Worm (Caenorhabditis elegans) whole organism, mixed stage, embryonic: ENCODE measurements around the gene H41C03.2.
A peak's percentile ranks its signal among the peaks of the same experiment; 100 is the strongest.

Experiments used
- M03D4.4 ChIP-seq: sonication (generic microtip); optimal IDR thresholded peaks from 2 replicates; lab custom pipeline; 2017; ENCODE audit warnings: mild to moderate bottlenecking, missing genetic modification characterization, missing compliant biosample characterization
- bed-3 ChIP-seq: fragments of 200-800 bp; sonication (Bioruptor generic); optimal IDR thresholded peaks from 3 replicates; lab custom pipeline; 2018; ENCODE audit warnings: mild to moderate bottlenecking, missing genetic modification characterization, moderate library complexity, missing compliant biosample characterization
- blmp-1 ChIP-seq: fragments of 150-350 bp; optimal IDR thresholded peaks from 2 replicates; lab custom pipeline; 2014; ENCODE audit warnings: missing biosample characterization, missing genetic modification characterization
- ceh-39 ChIP-seq: fragments of 150-350 bp; optimal IDR thresholded peaks from 2 replicates; lab custom pipeline; 2014; ENCODE audit warnings: missing biosample characterization, missing genetic modification characterization
- ceh-83 ChIP-seq: fragments of 200-800 bp; sonication (Bioruptor generic); optimal IDR thresholded peaks from 2 replicates; lab custom pipeline; 2018; ENCODE audit warnings: mild to moderate bottlenecking, missing genetic modification characterization, missing compliant biosample characterization
- cnd-1 ChIP-seq: fragments of 200-800 bp; sonication (Bioruptor generic); optimal IDR thresholded peaks from 2 replicates; lab custom pipeline; 2018; ENCODE audit warnings: mild to moderate bottlenecking, missing genetic modification characterization, missing compliant biosample characterization
- elt-1 ChIP-seq: sonication (generic microtip); optimal IDR thresholded peaks from 2 replicates; lab custom pipeline; 2017; ENCODE audit warnings: missing genetic modification characterization, mild to moderate bottlenecking, missing compliant biosample characterization, antibody characterized with exemption, moderate library complexity, borderline replicate concordance; ENCODE audit not compliant: insufficient read depth
- flh-1 ChIP-seq: fragments of 200-800 bp; sonication (Bioruptor generic); optimal IDR thresholded peaks from 2 replicates; lab custom pipeline; 2018; ENCODE audit warnings: mild to moderate bottlenecking, missing genetic modification characterization, moderate library complexity, missing compliant biosample characterization
- ham-2 ChIP-seq: fragments of 200-800 bp; sonication (Bioruptor generic); optimal IDR thresholded peaks from 2 replicates; lab custom pipeline; 2018; ENCODE audit warnings: mild to moderate bottlenecking, missing genetic modification characterization, missing compliant biosample characterization
- lin-13 ChIP-seq: fragments of 150-350 bp; optimal IDR thresholded peaks from 2 replicates; lab custom pipeline; 2014; ENCODE audit warnings: missing biosample characterization, missing genetic modification characterization
- lin-32 ChIP-seq: fragments of 200-800 bp; sonication (Bioruptor generic); optimal IDR thresholded peaks from 2 replicates; lab custom pipeline; 2018; ENCODE audit warnings: mild to moderate bottlenecking, missing genetic modification characterization, missing compliant biosample characterization
- lsy-2 ChIP-seq: fragments of 150-350 bp; optimal IDR thresholded peaks from 2 replicates; lab custom pipeline; 2014; ENCODE audit warnings: missing biosample characterization, missing genetic modification characterization
- mab-5 ChIP-seq: fragments of 150-350 bp; optimal IDR thresholded peaks from 2 replicates; lab custom pipeline; 2014; ENCODE audit warnings: missing biosample characterization, missing genetic modification characterization
- mep-1 ChIP-seq: fragments of 150-350 bp; optimal IDR thresholded peaks from 2 replicates; lab custom pipeline; 2017; ENCODE audit warnings: missing biosample characterization, missing genetic modification reagents, missing genetic modification characterization, inconsistent platforms
- mls-2 ChIP-seq: sonication (generic microtip); optimal IDR thresholded peaks from 2 replicates; lab custom pipeline; 2016; ENCODE audit warnings: mild to moderate bottlenecking, missing genetic modification characterization, moderate library complexity, missing compliant biosample characterization
- nhr-12 ChIP-seq: fragments of 150-350 bp; optimal IDR thresholded peaks from 2 replicates; lab custom pipeline; 2014; ENCODE audit warnings: missing biosample characterization, missing genetic modification characterization
- nhr-237 ChIP-seq: fragments of 150-350 bp; optimal IDR thresholded peaks from 2 replicates; lab custom pipeline; 2014; ENCODE audit warnings: missing biosample characterization, missing genetic modification characterization
- nhr-28 ChIP-seq: fragments of 150-350 bp; optimal IDR thresholded peaks from 2 replicates; lab custom pipeline; 2014; ENCODE audit warnings: missing biosample characterization, missing genetic modification characterization
- nhr-76 ChIP-seq: sonication (generic microtip); optimal IDR thresholded peaks from 2 replicates; lab custom pipeline; 2017; ENCODE audit warnings: missing biosample characterization, missing genetic modification characterization
- pha-4 ChIP-seq: fragments of 150-350 bp; optimal IDR thresholded peaks from 2 replicates; lab custom pipeline; 2018; ENCODE audit warnings: missing biosample characterization, missing genetic modification reagents, missing genetic modification characterization
- sem-2 ChIP-seq: fragments of 200-800 bp; sonication (Bioruptor generic); optimal IDR thresholded peaks from 2 replicates; lab custom pipeline; 2018; ENCODE audit warnings: mild to moderate bottlenecking, missing genetic modification characterization, missing compliant biosample characterization
- snpc-4 ChIP-seq: fragments of 150-350 bp; optimal IDR thresholded peaks from 2 replicates; lab custom pipeline; 2014; ENCODE audit warnings: missing biosample characterization, missing genetic modification characterization
- sptf-1 ChIP-seq: sonication (generic microtip); optimal IDR thresholded peaks from 2 replicates; lab custom pipeline; 2017; ENCODE audit warnings: mild to moderate bottlenecking, missing genetic modification characterization, moderate library complexity, missing compliant biosample characterization
- tbx-8 ChIP-seq: fragments of 200-800 bp; sonication (Bioruptor generic); optimal IDR thresholded peaks from 2 replicates; lab custom pipeline; 2018; ENCODE audit warnings: mild to moderate bottlenecking, missing genetic modification characterization, moderate library complexity, missing compliant biosample characterization
- unc-120 ChIP-seq: sonication (generic microtip); optimal IDR thresholded peaks from 2 replicates; lab custom pipeline; 2017; ENCODE audit warnings: missing genetic modification characterization, missing compliant biosample characterization; ENCODE audit not compliant: poor library complexity, severe bottlenecking
- unc-39 ChIP-seq: fragments of 150-350 bp; optimal IDR thresholded peaks from 2 replicates; lab custom pipeline; 2014; ENCODE audit warnings: missing biosample characterization, missing genetic modification characterization
- unc-62 ChIP-seq: fragments of 150-350 bp; optimal IDR thresholded peaks from 2 replicates; lab custom pipeline; 2014; ENCODE audit warnings: missing biosample characterization, missing genetic modification reagents, missing genetic modification characterization
- zip-8 ChIP-seq: fragments of 150-350 bp; optimal IDR thresholded peaks from 2 replicates; lab custom pipeline; 2014; ENCODE audit warnings: missing biosample characterization, missing genetic modification characterization
- ztf-11 ChIP-seq: fragments of 150-350 bp; optimal IDR thresholded peaks from 2 replicates; lab custom pipeline; 2014; ENCODE audit warnings: missing biosample characterization, missing genetic modification characterization

The H41C03.2 gene

DNA sequence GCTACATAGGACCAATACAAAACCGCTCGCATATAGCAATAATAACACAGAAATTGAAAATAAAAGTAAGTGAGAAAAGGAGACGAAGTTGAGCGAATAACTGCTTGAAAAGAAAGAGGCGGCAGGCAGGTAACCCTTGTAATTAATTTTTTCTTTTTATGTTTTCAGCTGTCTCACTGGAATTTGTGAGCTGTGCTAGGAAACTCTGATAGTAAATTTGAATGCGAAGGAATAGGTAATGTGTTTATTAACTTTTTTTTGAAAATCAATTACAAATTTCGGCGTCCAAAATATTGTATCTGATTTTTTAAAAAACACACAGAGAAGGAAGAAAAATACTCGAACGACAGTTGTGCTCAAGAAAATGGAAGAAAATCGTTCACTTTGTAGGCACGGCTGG is at the start of gene H41C03.2:
Gene H41C03.2 (minus strand): TSS at position 101 of the 400 bp plus-strand sequence.
- TF ChIP-seq pha-4 (tag; lab: Kevin White, UChicago) (no peak), sptf-1 (tag; lab: Kevin White, UChicago) (no peak), lin-32 (GFP tag; lab: Kevin White, UChicago) (no peak), unc-120 (tag; lab: Kevin White, UChicago) (no peak), nhr-76 (tag; lab: Kevin White, UChicago) (no peak), mls-2 (tag; lab: Kevin White, UChicago) (no peak), lin-13 (no peak), nhr-28 (tag; lab: Kevin White, UChicago) (no peak), unc-39 (tag; lab: Kevin White, UChicago) (no peak), lsy-2 (tag; lab: Kevin White, UChicago) (no peak), nhr-12 (no peak), snpc-4 (no peak), zip-8 (tag; lab: Kevin White, UChicago) (no peak), mep-1 (tag; lab: Kevin White, UChicago) (no peak), ham-2 (GFP tag; lab: Kevin White, UChicago) (no peak), unc-62 (no peak)

DNA sequence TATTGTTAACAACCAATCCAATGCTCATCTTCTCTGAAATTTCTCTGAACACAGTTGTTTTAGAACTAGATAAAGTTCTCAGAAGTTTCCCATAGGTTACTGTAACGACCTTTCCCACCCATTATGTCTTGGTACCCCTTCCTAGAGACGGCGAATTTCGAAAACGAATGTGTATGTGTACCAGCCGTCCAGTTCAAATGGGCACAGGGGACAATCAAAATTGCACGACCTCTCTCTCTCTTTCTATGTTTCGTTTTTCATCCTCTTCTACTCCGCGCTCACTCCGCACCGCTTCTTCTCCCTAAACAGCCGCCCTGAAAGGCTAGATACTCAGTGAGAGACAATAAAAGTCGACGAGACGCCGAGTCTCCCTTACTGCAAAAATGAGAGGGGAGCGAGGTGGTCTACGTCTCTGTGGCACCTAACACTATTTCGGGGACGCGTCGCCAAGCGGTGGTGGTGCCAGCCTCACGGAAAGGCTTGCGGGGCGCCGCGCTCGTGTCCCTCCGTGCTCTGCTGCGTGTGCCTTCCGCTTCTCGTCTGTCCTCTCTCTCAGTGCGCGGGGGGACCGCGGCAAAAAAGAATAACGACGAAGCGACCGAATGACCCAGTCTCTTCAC is 49.6 kb upstream of the H41C03.2 start:
- TF ChIP-seq ztf-11 (tag; lab: Kevin White, UChicago) (no peak), blmp-1 (tag; lab: Kevin White, UChicago) (no peak), lsy-2 (tag; lab: Kevin White, UChicago) (no peak), cnd-1 (tag; lab: Kevin White, UChicago) (no peak), lin-32 (GFP tag; lab: Kevin White, UChicago) (peak; percentile 4), unc-120 (tag; lab: Kevin White, UChicago) (no peak), sptf-1 (tag; lab: Kevin White, UChicago) (peak; percentile 36)
- TF ChIP-seq, all 35 proteins: peak for 2

DNA sequence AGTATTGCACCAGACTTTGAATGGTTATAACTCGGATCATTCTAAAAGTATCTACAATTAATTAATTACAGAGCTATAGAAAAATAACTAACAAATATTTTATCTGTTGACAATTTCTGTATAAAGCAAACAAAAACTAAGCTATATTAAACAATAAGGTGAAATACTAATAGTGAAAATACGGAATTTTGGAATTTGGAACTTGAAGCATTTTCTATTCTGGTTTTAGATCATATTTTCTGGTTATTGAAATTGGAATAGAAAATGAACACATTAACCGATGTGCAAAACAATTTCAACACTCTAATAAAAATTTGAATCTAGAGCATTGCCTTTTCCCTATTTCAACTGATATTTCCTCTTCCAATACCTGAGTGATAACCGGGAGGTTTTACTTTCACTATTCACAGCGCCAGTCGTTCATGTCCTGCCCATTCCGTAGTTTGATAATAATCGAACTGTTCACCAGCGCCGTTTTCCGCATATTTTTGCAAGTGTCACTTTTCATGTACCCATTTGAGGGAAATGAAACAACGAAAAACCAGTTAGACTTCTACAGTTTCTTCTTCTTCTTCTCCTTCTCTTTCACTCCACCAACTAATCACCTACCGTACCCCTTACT is 48.1 kb upstream of the H41C03.2 start:
- TF ChIP-seq mab-5 (tag; lab: Kevin White, UChicago) (no peak), lin-13 (no peak), tbx-8 (GFP tag; lab: Kevin White, UChicago) (no peak), M03D4.4 (tag; lab: Kevin White, UChicago) (no peak), lsy-2 (tag; lab: Kevin White, UChicago) (no peak), nhr-28 (tag; lab: Kevin White, UChicago) (no peak), nhr-237 (tag; lab: Kevin White, UChicago) (no peak), elt-1 (no peak), sptf-1 (tag; lab: Kevin White, UChicago) (no peak), bed-3 (no peak)
- TF ChIP-seq, all 35 proteins: peak for 0

DNA sequence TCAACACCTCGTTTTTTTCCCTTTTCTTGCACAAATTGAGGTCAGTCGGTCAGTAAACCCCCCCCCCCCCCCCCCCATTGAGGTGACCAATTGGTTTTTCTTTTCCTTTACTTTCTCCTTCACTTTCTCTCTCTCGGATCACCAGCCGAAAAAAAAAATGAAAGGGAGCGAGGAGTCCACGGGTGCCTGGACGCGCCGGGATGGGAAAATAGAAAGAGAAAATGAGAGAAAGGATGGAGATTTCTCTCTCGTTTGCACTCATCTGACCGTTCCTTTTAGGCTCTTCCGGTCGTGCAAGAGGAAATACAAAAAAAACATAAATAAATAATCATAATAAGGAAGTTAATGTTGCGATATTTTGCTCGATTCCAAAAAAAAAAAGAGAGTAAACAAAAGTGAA is 47.2 kb upstream of the H41C03.2 start:
- no peak for TF ChIP-seq sem-2
- TF ChIP-seq lsy-2 (tag; lab: Kevin White, UChicago) = no peak
- peak; percentile 53 for TF ChIP-seq blmp-1 (tag; lab: Kevin White, UChicago)

- no peak for TF ChIP-seq ham-2 (GFP tag; lab: Kevin White, UChicago)
- TF ChIP-seq tbx-8 (GFP tag; lab: Kevin White, UChicago) = no peak
- no peak for TF ChIP-seq ceh-83 (GFP tag; lab: Kevin White, UChicago)
Observed at ce11 chrII:5896512-5896911, 44.6 kb upstream of the H41C03.2 start.

DNA sequence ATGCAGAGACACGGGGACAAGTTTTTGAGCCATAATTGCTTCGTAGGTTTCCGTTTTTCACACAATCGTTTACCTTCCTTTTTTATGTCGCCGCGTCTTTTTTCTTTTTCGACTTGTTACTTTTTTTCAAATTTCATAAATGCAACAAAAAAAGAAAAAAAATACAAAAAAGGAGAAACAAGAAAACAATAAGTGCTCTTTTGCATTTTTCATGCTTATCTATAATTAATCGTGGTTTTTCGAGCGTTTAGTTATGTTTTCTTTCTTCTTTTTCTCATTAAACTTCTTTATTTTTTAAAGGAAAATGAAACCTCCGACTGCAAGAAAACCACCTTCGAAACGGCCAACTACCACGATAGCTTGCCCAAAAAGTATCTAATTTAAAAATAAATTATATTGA is 44.0 kb upstream of the H41C03.2 start, which contains the start of gene F59G1.4:
Gene F59G1.4 (plus strand): TSS at position 301 of the 400 bp plus-strand sequence.
- TF ChIP-seq lin-32 (GFP tag; lab: Kevin White, UChicago) (no peak), sem-2 (no peak), M03D4.4 (tag; lab: Kevin White, UChicago) (no peak), lsy-2 (tag; lab: Kevin White, UChicago) (no peak), ceh-39 (no peak), elt-1 (no peak), unc-62 (no peak), tbx-8 (GFP tag; lab: Kevin White, UChicago) (no peak), nhr-76 (tag; lab: Kevin White, UChicago) (no peak), sptf-1 (tag; lab: Kevin White, UChicago) (no peak), mls-2 (tag; lab: Kevin White, UChicago) (no peak), nhr-12 (no peak), lin-13 (no peak), flh-1 (GFP tag; lab: Kevin White, UChicago) (no peak)
